Fruit fly (Drosophila melanogaster) whole organism, embryonic: Measurements from ENCODE around the gene pix.
A peak's percentile ranks its signal among the peaks of the same experiment; 100 is the strongest.

Source experiments
- Atf6 ChIP-seq: fragments of 200-800 bp; sonication (Bioruptor generic); IDR thresholded peaks from 2 replicates; pipeline ENCODE4 v1.3.6; 2022; ENCODE audit warnings: missing biosample characterization, missing genetic modification characterization
- B-H1 ChIP-seq: fragments of 200-800 bp; sonication (Bioruptor generic); IDR thresholded peaks from 3 replicates; pipeline ENCODE4 v1.3.6; 2022; ENCODE audit warnings: missing biosample characterization, missing genetic modification characterization
- CG10147 ChIP-seq: fragments of 200-800 bp; sonication (Bioruptor generic); optimal IDR thresholded peaks from 2 replicates; lab custom pipeline; 2019; ENCODE audit warnings: missing biosample characterization, mild to moderate bottlenecking, missing genetic modification characterization, moderate library complexity
- CG10267 ChIP-seq: fragments of 200-800 bp; sonication (Bioruptor generic); optimal IDR thresholded peaks from 2 replicates; lab custom pipeline; 2018; ENCODE audit warnings: missing biosample characterization, mild to moderate bottlenecking, missing genetic modification characterization, moderate library complexity
- CG11085 ChIP-seq: fragments of 200-800 bp; sonication (Bioruptor generic); IDR thresholded peaks from 2 replicates; pipeline ENCODE4 v1.3.6; 2022; ENCODE audit warnings: missing biosample characterization, missing genetic modification characterization
- CG12155 ChIP-seq: fragments of 200-800 bp; sonication (Bioruptor generic); optimal IDR thresholded peaks from 3 replicates; lab custom pipeline; 2016; ENCODE audit warnings: missing biosample characterization, missing genetic modification characterization
- CG14965 ChIP-seq: fragments of 200-800 bp; sonication (Bioruptor generic); optimal IDR thresholded peaks from 2 replicates; lab custom pipeline; 2016; ENCODE audit warnings: missing biosample characterization, missing genetic modification characterization, borderline replicate concordance
- CG16863 ChIP-seq: fragments of 200-800 bp; sonication (Bioruptor generic); optimal IDR thresholded peaks from 3 replicates; lab custom pipeline; 2016; ENCODE audit warnings: missing biosample characterization, missing genetic modification characterization
- CG17359 ChIP-seq: fragments of 200-800 bp; sonication (Bioruptor generic); optimal IDR thresholded peaks from 3 replicates; lab custom pipeline; 2018; ENCODE audit warnings: missing biosample characterization, mild to moderate bottlenecking, missing genetic modification characterization, moderate library complexity
- CG18599 ChIP-seq: fragments of 200-800 bp; sonication (Bioruptor generic); optimal IDR thresholded peaks from 3 replicates; lab custom pipeline; 2017; ENCODE audit warnings: missing biosample characterization, missing genetic modification characterization, mild to moderate bottlenecking, moderate library complexity, missing genetic modification reagents
- CG2116 ChIP-seq: fragments of 200-800 bp; sonication (Bioruptor generic); optimal IDR thresholded peaks from 3 replicates; lab custom pipeline; 2018; ENCODE audit warnings: missing biosample characterization, mild to moderate bottlenecking, missing genetic modification characterization
- CG34224 ChIP-seq: fragments of 200-800 bp; sonication (Bioruptor generic); IDR thresholded peaks from 3 replicates; pipeline ENCODE4 v1.3.6; 2022; ENCODE audit warnings: missing biosample characterization, missing genetic modification characterization; ENCODE audit not compliant: partially characterized antibody
- CG3847 ChIP-seq: fragments of 200-800 bp; sonication (Bioruptor generic); IDR thresholded peaks from 2 replicates; pipeline ENCODE4 v1.3.6; 2022; ENCODE audit warnings: missing biosample characterization, missing genetic modification characterization
- CG4820 ChIP-seq: fragments of 200-800 bp; sonication (Bioruptor generic); optimal IDR thresholded peaks from 3 replicates; lab custom pipeline; 2016; ENCODE audit warnings: missing biosample characterization, missing genetic modification characterization
- CG4854 ChIP-seq: fragments of 200-800 bp; sonication (Bioruptor generic); optimal IDR thresholded peaks from 2 replicates; lab custom pipeline; 2016; ENCODE audit warnings: missing biosample characterization, missing genetic modification characterization, inconsistent platforms
- CG6254 ChIP-seq: fragments of 200-800 bp; sonication (Bioruptor generic); optimal IDR thresholded peaks from 3 replicates; lab custom pipeline; 2017; ENCODE audit warnings: mild to moderate bottlenecking, missing biosample characterization, missing genetic modification reagents, missing genetic modification characterization
- CG7556 ChIP-seq: fragments of 200-800 bp; sonication (Bioruptor generic); optimal IDR thresholded peaks from 2 replicates; lab custom pipeline; 2017; ENCODE audit warnings: missing biosample characterization, mild to moderate bottlenecking, missing genetic modification characterization
- CG8478 ChIP-seq: fragments of >200 bp; optimal IDR thresholded peaks from 2 replicates; lab custom pipeline; 2018
- CG9932 ChIP-seq: fragments of 200-800 bp; sonication (Bioruptor generic); IDR thresholded peaks from 2 replicates; pipeline ENCODE4 v1.3.6; 2022; ENCODE audit warnings: missing biosample characterization, missing genetic modification characterization
- CTCF ChIP-seq: fragments of 200-800 bp; sonication (Bioruptor generic); optimal IDR thresholded peaks from 2 replicates; lab custom pipeline; 2017; ENCODE audit warnings: missing biosample characterization, mild to moderate bottlenecking, missing genetic modification characterization, moderate library complexity
- Dfd ChIP-seq, 2 experiments: fragments of >200 bp; optimal IDR thresholded peaks; 2 replicates each; lab custom pipeline; 2017; ENCODE audit warnings: missing biosample characterization in 2 of 2, missing genetic modification characterization in 2 of 2
- Doc3 ChIP-seq: fragments of 200-800 bp; sonication (Bioruptor generic); IDR thresholded peaks from 3 replicates; pipeline ENCODE4 v1.3.6; 2022; ENCODE audit warnings: missing biosample characterization, missing genetic modification characterization; ENCODE audit not compliant: partially characterized antibody
- Dp ChIP-seq: fragments of 200-800 bp; sonication (Bioruptor generic); optimal IDR thresholded peaks from 2 replicates; lab custom pipeline; 2018; ENCODE audit warnings: missing biosample characterization, mild to moderate bottlenecking, missing genetic modification characterization, moderate library complexity
- Dref ChIP-seq: fragments of 200-800 bp; sonication (Bioruptor generic); IDR thresholded peaks from 2 replicates; pipeline ENCODE4 v1.3.6; 2022; ENCODE audit warnings: missing biosample characterization, missing genetic modification characterization
- Gsc ChIP-seq: fragments of 200-800 bp; sonication (Bioruptor generic); IDR thresholded peaks from 2 replicates; pipeline ENCODE4 v1.3.6; 2022; ENCODE audit warnings: missing biosample characterization, missing genetic modification characterization
- HmgZ ChIP-seq: fragments of 200-800 bp; sonication (Bioruptor generic); optimal IDR thresholded peaks from 2 replicates; lab custom pipeline; 2018; ENCODE audit warnings: missing biosample characterization, mild to moderate bottlenecking, missing genetic modification characterization
- Jarid2 ChIP-seq: fragments of 200-800 bp; sonication (Bioruptor generic); optimal IDR thresholded peaks from 3 replicates; lab custom pipeline; 2017; ENCODE audit warnings: mild to moderate bottlenecking, missing biosample characterization, missing genetic modification reagents, missing genetic modification characterization
- Myb ChIP-seq: fragments of 200-800 bp; sonication (Bioruptor generic); optimal IDR thresholded peaks from 2 replicates; lab custom pipeline; 2016; ENCODE audit warnings: missing biosample characterization, missing genetic modification characterization
- NC2β ChIP-seq: fragments of 200-800 bp; sonication (Bioruptor generic); optimal IDR thresholded peaks from 2 replicates; lab custom pipeline; 2016; ENCODE audit warnings: missing biosample characterization, missing genetic modification characterization
- Oli ChIP-seq: fragments of 200-800 bp; sonication (Bioruptor generic); optimal IDR thresholded peaks from 2 replicates; lab custom pipeline; 2018; ENCODE audit warnings: missing biosample characterization, mild to moderate bottlenecking, missing genetic modification characterization, moderate library complexity
- Usf ChIP-seq: fragments of 200-800 bp; sonication (Bioruptor generic); optimal IDR thresholded peaks from 2 replicates; lab custom pipeline; 2017; ENCODE audit warnings: missing genotype, missing biosample characterization, missing genetic modification characterization
- Xrp1 ChIP-seq: fragments of 200-800 bp; sonication (Bioruptor generic); IDR thresholded peaks from 2 replicates; pipeline ENCODE4 v1.3.6; 2022; ENCODE audit warnings: missing biosample characterization, missing genetic modification characterization
- chinmo ChIP-seq: fragments of 200-800 bp; sonication (Bioruptor generic); IDR thresholded peaks from 4 replicates; pipeline ENCODE4 v1.3.6; 2022; ENCODE audit warnings: missing biosample characterization, missing genetic modification characterization; ENCODE audit not compliant: partially characterized antibody
- dan ChIP-seq: fragments of 200-800 bp; sonication (Bioruptor generic); IDR thresholded peaks from 2 replicates; pipeline ENCODE4 v1.3.6; 2022; ENCODE audit warnings: missing biosample characterization, missing genetic modification characterization
- danr ChIP-seq: fragments of 200-800 bp; sonication (Bioruptor generic); IDR thresholded peaks from 2 replicates; pipeline ENCODE4 v1.3.6; 2022; ENCODE audit warnings: missing biosample characterization, missing genetic modification characterization
- dysf ChIP-seq: fragments of 200-800 bp; sonication (Bioruptor generic); IDR thresholded peaks from 3 replicates; pipeline ENCODE4 v1.3.6; 2022; ENCODE audit warnings: missing biosample characterization, missing genetic modification characterization
- fd3F ChIP-seq: fragments of 200-800 bp; sonication (Bioruptor generic); optimal IDR thresholded peaks from 2 replicates; lab custom pipeline; 2018; ENCODE audit warnings: missing biosample characterization, mild to moderate bottlenecking, missing genetic modification characterization, moderate library complexity
- fu2 ChIP-seq: fragments of 200-800 bp; sonication (Bioruptor generic); optimal IDR thresholded peaks from 2 replicates; lab custom pipeline; 2016; ENCODE audit warnings: missing biosample characterization, missing genetic modification characterization
- gro ChIP-seq: fragments of 200-800 bp; sonication (Bioruptor generic); optimal IDR thresholded peaks from 2 replicates; lab custom pipeline; 2016; ENCODE audit warnings: missing biosample characterization, missing genetic modification characterization
- kay ChIP-seq: fragments of 200-800 bp; sonication (Bioruptor generic); optimal IDR thresholded peaks from 2 replicates; lab custom pipeline; 2016; ENCODE audit warnings: missing biosample characterization, missing genetic modification characterization
- lilli ChIP-seq: fragments of 200-800 bp; sonication (Bioruptor generic); optimal IDR thresholded peaks from 3 replicates; lab custom pipeline; 2016; ENCODE audit warnings: missing biosample characterization, missing genetic modification characterization
- nerfin-1 ChIP-seq: fragments of 200-800 bp; sonication (Bioruptor generic); optimal IDR thresholded peaks from 3 replicates; lab custom pipeline; 2019; ENCODE audit warnings: missing biosample characterization, mild to moderate bottlenecking, missing genetic modification characterization, moderate library complexity
- nerfin-2 ChIP-seq: fragments of 200-800 bp; sonication (Bioruptor generic); IDR thresholded peaks from 2 replicates; pipeline ENCODE4 v1.3.6; 2022; ENCODE audit warnings: missing biosample characterization, missing genetic modification characterization; ENCODE audit not compliant: partially characterized antibody
- pan ChIP-seq, 4 experiments: fragments of >200 bp in 3 of 4; fragments of 200-800 bp in 1 of 4; sonication (Bioruptor generic) in 1 of 4; optimal IDR thresholded peaks in 3 of 4; IDR thresholded peaks in 1 of 4; 2 replicates each; pipeline versions ENCODE4 v1.3.6 to Lab custom; 2017 to 2022; ENCODE audit warnings: missing biosample characterization in 2 of 4, missing genetic modification characterization in 2 of 4, mixed read lengths in 1 of 4
- schlank ChIP-seq: fragments of 200-800 bp; sonication (Bioruptor generic); optimal IDR thresholded peaks from 2 replicates; lab custom pipeline; 2018; ENCODE audit warnings: missing biosample characterization, mild to moderate bottlenecking, missing genetic modification characterization
- sd ChIP-seq: fragments of 200-800 bp; sonication (Bioruptor generic); optimal IDR thresholded peaks from 3 replicates; lab custom pipeline; 2018; ENCODE audit warnings: missing biosample characterization, mild to moderate bottlenecking, missing genetic modification characterization, moderate library complexity
- slou ChIP-seq: fragments of 200-800 bp; sonication (Bioruptor generic); optimal IDR thresholded peaks from 3 replicates; lab custom pipeline; 2016; ENCODE audit warnings: missing biosample characterization, missing genetic modification characterization
- usp ChIP-seq: fragments of >200 bp; optimal IDR thresholded peaks from 2 replicates; lab custom pipeline; 2017; ENCODE audit warnings: missing biosample characterization, missing genetic modification characterization

pix gene

dm6 chr3L:8974478-8975477 is at the start of gene pix, which contains the start of gene Srp68 (continued):
- peak; percentile 45; the same call in 1 of the 2 replicates for TF ChIP-seq nerfin-2
- no peak for TF ChIP-seq CG6254
- TF ChIP-seq fd3F (GFP tag; lab: Kevin White, UChicago), result peak; percentile 43
- no peak for TF ChIP-seq pan (optimal IDR thresholded peaks at IDR 0.05; lab: Kevin White, UChicago)
- no peak for TF ChIP-seq pan (GFP tag; optimal IDR thresholded peaks at IDR 0.05 in 1 of 2, IDR thresholded peaks at IDR 0.05 in 1 of 2)
- TF ChIP-seq Oli (tag; lab: Kevin White, UChicago), result no peak
- no peak for TF ChIP-seq Atf6 (GFP tag; lab: Robert Waterston, UW)
- no peak for TF ChIP-seq danr (GFP tag; lab: Robert Waterston, UW)
- peak; percentile 31 for TF ChIP-seq NC2β
- TF ChIP-seq CG34224 (GFP tag; lab: Robert Waterston, UW), result peak; percentile 80
- TF ChIP-seq CG9932 (GFP tag; lab: Robert Waterston, UW), result peak; percentile 77
- peak; percentile 23 for TF ChIP-seq Dp (GFP tag; lab: Kevin White, UChicago)
- TF ChIP-seq B-H1 (GFP tag; lab: Robert Waterston, UW), result no peak
- TF ChIP-seq CG7556 (GFP tag; lab: Kevin White, UChicago), result peak; percentile 45
- TF ChIP-seq schlank (tag; lab: Kevin White, UChicago), result no peak
- peak; percentile 57 for TF ChIP-seq slou (GFP tag; lab: Kevin White, UChicago)
- TF ChIP-seq Gsc (GFP tag; lab: Robert Waterston, UW), result no peak
- TF ChIP-seq Usf, result peak; percentile 44
- TF ChIP-seq CG14965 (GFP tag; lab: Kevin White, UChicago), result no peak
- TF ChIP-seq CG3847 (GFP tag; lab: Robert Waterston, UW), result peak; percentile 77
- TF ChIP-seq HmgZ, result peak; percentile 43
- TF ChIP-seq fu2 (GFP tag; lab: Kevin White, UChicago), result peak; percentile 36
- peak; percentile 61 for TF ChIP-seq Dref (GFP tag; lab: Robert Waterston, UW)
- TF ChIP-seq CG8478, result no peak
- peak; percentile 63 for TF ChIP-seq CG10147 (GFP tag; lab: Kevin White, UChicago)
- no peak for TF ChIP-seq CG11085 (GFP tag; lab: Robert Waterston, UW)
- peak; percentile 47; the same call in 1 of the 3 replicates for TF ChIP-seq dysf (GFP tag; lab: Robert Waterston, UW)
- TF ChIP-seq Myb (GFP tag; lab: Kevin White, UChicago), result peak; percentile 16
- peak; percentile 10 for TF ChIP-seq CG16863 (GFP tag; lab: Kevin White, UChicago)
- TF ChIP-seq Xrp1 (GFP tag; lab: Robert Waterston, UW), result peak; percentile 59; the same call in 1 of the 2 replicates
- peak; percentile 83 for TF ChIP-seq Doc3 (GFP tag; lab: Robert Waterston, UW)
- peak; percentile 63 for TF ChIP-seq nerfin-1
- peak; percentile 74 for TF ChIP-seq CG12155
- TF ChIP-seq dan (GFP tag; lab: Robert Waterston, UW), result no peak
- TF ChIP-seq CG18599 (GFP tag; lab: Kevin White, UChicago), result no peak
- TF ChIP-seq kay (GFP tag; lab: Kevin White, UChicago), result peak; percentile 30
- no peak for TF ChIP-seq chinmo
- TF ChIP-seq CG4820 (GFP tag; lab: Kevin White, UChicago), result peak; percentile 37
- peak; percentile 99 for TF ChIP-seq CG10267 (tag; lab: Kevin White, UChicago)
- TF ChIP-seq Jarid2 (GFP tag; lab: Kevin White, UChicago), result no peak
- peak; percentile 92 for TF ChIP-seq CG2116 (GFP tag; lab: Kevin White, UChicago)
- TF ChIP-seq CG4854 (GFP tag; lab: Kevin White, UChicago), result peak; percentile 32
- peak; percentile 27 for TF ChIP-seq CG17359 (tag; lab: Kevin White, UChicago)
- no peak for TF ChIP-seq CTCF
- TF ChIP-seq Dfd (GFP tag; optimal IDR thresholded peaks at IDR 0.05; lab: Kevin White, UChicago), result no peak
- TF ChIP-seq lilli, result peak; percentile 75
- TF ChIP-seq sd (tag; lab: Kevin White, UChicago), result no peak
- no peak for TF ChIP-seq gro (GFP tag; lab: Kevin White, UChicago)
- TF ChIP-seq usp (GFP tag; lab: Kevin White, UChicago), result no peak
